Worm (Caenorhabditis elegans) whole organism, L1 larva: ENCODE measurements around the gene sri-60.
"Not testable (repeated sequence)": the region's sequence is repeated elsewhere in the genome, so short reads cannot be mapped to it uniquely, and the experiment has no call there.

ENCODE experiments used
- C04F5.9 ChIP-seq: sonication (generic microtip); optimal IDR thresholded peaks from 2 replicates; lab custom pipeline; 2016; ENCODE audit warnings: missing genetic modification characterization, missing compliant biosample characterization
- C16A3.4 ChIP-seq: fragments of 150-350 bp; optimal IDR thresholded peaks from 2 replicates; lab custom pipeline; 2014; ENCODE audit warnings: missing biosample characterization, missing genetic modification characterization
- C34B4.2 ChIP-seq: sonication (generic microtip); optimal IDR thresholded peaks from 2 replicates; lab custom pipeline; 2017; ENCODE audit warnings: mild to moderate bottlenecking, missing genetic modification characterization, missing compliant biosample characterization
- Y116A8C.19 ChIP-seq: sonication (generic microtip); optimal IDR thresholded peaks from 2 replicates; lab custom pipeline; 2016; ENCODE audit warnings: missing compliant biosample characterization, missing genetic modification characterization, borderline replicate concordance
- aly-2 ChIP-seq: fragments of 150-350 bp; optimal IDR thresholded peaks from 2 replicates; lab custom pipeline; 2014; ENCODE audit warnings: missing biosample characterization, missing genetic modification characterization
- efl-3 ChIP-seq: fragments of 200-800 bp; sonication (Bioruptor generic); optimal IDR thresholded peaks from 2 replicates; lab custom pipeline; 2018; ENCODE audit warnings: mild to moderate bottlenecking, missing genetic modification characterization, missing compliant biosample characterization
- elt-2 ChIP-seq: sonication (generic microtip); optimal IDR thresholded peaks from 2 replicates; lab custom pipeline; 2016; ENCODE audit warnings: missing genetic modification characterization, mild to moderate bottlenecking, inconsistent platforms, missing compliant biosample characterization, missing genetic modification reagents
- fkh-10 ChIP-seq: sonication (generic microtip); optimal IDR thresholded peaks from 2 replicates; lab custom pipeline; 2017; ENCODE audit warnings: missing biosample characterization, missing genetic modification reagents, missing genetic modification characterization
- fkh-8 ChIP-seq: sonication (generic microtip); optimal IDR thresholded peaks from 2 replicates; lab custom pipeline; 2016; ENCODE audit warnings: mild to moderate bottlenecking, missing genetic modification characterization, missing compliant biosample characterization
- fos-1 ChIP-seq: fragments of 150-350 bp; optimal IDR thresholded peaks from 2 replicates; lab custom pipeline; 2014; ENCODE audit warnings: missing biosample characterization, missing genetic modification characterization
- grh-1 ChIP-seq: fragments of 200-800 bp; sonication (Bioruptor generic); IDR thresholded peaks from 2 replicates; pipeline ENCODE4 v1.3.6; 2022; ENCODE audit warnings: missing genetic modification reagents, missing genetic modification characterization, missing compliant biosample characterization
- hlh-17 ChIP-seq: fragments of 200-800 bp; sonication (Bioruptor generic); optimal IDR thresholded peaks from 2 replicates; lab custom pipeline; 2018; ENCODE audit warnings: missing genetic modification characterization, mild to moderate bottlenecking, missing compliant biosample characterization, moderate library complexity, borderline replicate concordance
- hlh-4 ChIP-seq: sonication (generic microtip); optimal IDR thresholded peaks from 2 replicates; lab custom pipeline; 2016; ENCODE audit warnings: mild to moderate bottlenecking, missing genetic modification characterization, missing compliant biosample characterization
- hpl-2 ChIP-seq: fragments of 150-350 bp; optimal IDR thresholded peaks from 2 replicates; lab custom pipeline; 2014; ENCODE audit warnings: missing biosample characterization, missing genetic modification reagents, missing genetic modification characterization
- irx-1 ChIP-seq: sonication (generic microtip); optimal IDR thresholded peaks from 2 replicates; lab custom pipeline; 2016; ENCODE audit warnings: missing genetic modification characterization, missing compliant biosample characterization
- isw-1 ChIP-seq: fragments of 200-800 bp; sonication (Bioruptor generic); IDR thresholded peaks from 2 replicates; pipeline ENCODE4 v1.3.6; 2022; ENCODE audit warnings: missing genetic modification characterization, missing compliant biosample characterization
- lin-14 ChIP-seq: fragments of 200-800 bp; sonication (Bioruptor generic); optimal IDR thresholded peaks from 2 replicates; lab custom pipeline; 2018; ENCODE audit warnings: mild to moderate bottlenecking, missing genetic modification characterization, moderate library complexity, missing compliant biosample characterization
- lin-35 ChIP-seq, 2 experiments: fragments of 150-350 bp; optimal IDR thresholded peaks; 2 replicates each; lab custom pipeline; 2014; ENCODE audit warnings: missing biosample characterization in 2 of 2, missing genetic modification characterization in 2 of 2, missing genetic modification reagents in 2 of 2
- lsy-2 ChIP-seq, 2 experiments: fragments of 150-350 bp; optimal IDR thresholded peaks; 2 replicates each; lab custom pipeline; 2014; ENCODE audit warnings: missing biosample characterization in 2 of 2, missing genetic modification characterization in 2 of 2
- mab-9 ChIP-seq: fragments of 200-800 bp; sonication (Bioruptor generic); IDR thresholded peaks from 2 replicates; pipeline ENCODE4 v1.3.6; 2022; ENCODE audit warnings: missing genetic modification reagents, missing genetic modification characterization, missing compliant biosample characterization
- nhr-20 ChIP-seq: sonication (generic microtip); optimal IDR thresholded peaks from 2 replicates; lab custom pipeline; 2016; ENCODE audit warnings: mild to moderate bottlenecking, missing genetic modification characterization, missing compliant biosample characterization
- nhr-28 ChIP-seq: fragments of 150-350 bp; optimal IDR thresholded peaks from 2 replicates; lab custom pipeline; 2014; ENCODE audit warnings: missing biosample characterization, missing genetic modification characterization
- nhr-47 ChIP-seq: sonication (generic microtip); optimal IDR thresholded peaks from 2 replicates; lab custom pipeline; 2016; ENCODE audit warnings: mild to moderate bottlenecking, missing genetic modification characterization, moderate library complexity, missing compliant biosample characterization
- nhr-77 ChIP-seq: fragments of 150-350 bp; optimal IDR thresholded peaks from 2 replicates; lab custom pipeline; 2014; ENCODE audit warnings: missing biosample characterization, missing genetic modification characterization
- pqm-1 ChIP-seq: sonication (generic microtip); optimal IDR thresholded peaks from 3 replicates; lab custom pipeline; 2017; ENCODE audit warnings: missing biosample characterization, missing genetic modification characterization
- snu-23 ChIP-seq: sonication (generic microtip); optimal IDR thresholded peaks from 2 replicates; lab custom pipeline; 2016; ENCODE audit warnings: missing genetic modification characterization, missing compliant biosample characterization
- tbx-2 ChIP-seq: sonication (generic microtip); optimal IDR thresholded peaks from 2 replicates; lab custom pipeline; 2016; ENCODE audit warnings: missing genetic modification characterization, missing compliant biosample characterization
- tlp-1 ChIP-seq: fragments of 150-350 bp; optimal IDR thresholded peaks from 2 replicates; lab custom pipeline; 2014; ENCODE audit warnings: missing biosample characterization, missing genetic modification characterization
- vab-15 ChIP-seq: sonication (generic microtip); optimal IDR thresholded peaks from 2 replicates; lab custom pipeline; 2017; ENCODE audit warnings: missing genotype, mild to moderate bottlenecking, missing genetic modification characterization, missing compliant biosample characterization
- zip-4 ChIP-seq: fragments of 200-800 bp; sonication (Bioruptor generic); optimal IDR thresholded peaks from 2 replicates; lab custom pipeline; 2018; ENCODE audit warnings: mild to moderate bottlenecking, missing genetic modification characterization, moderate library complexity, missing compliant biosample characterization
- ztf-4 ChIP-seq: fragments of 150-350 bp; optimal IDR thresholded peaks from 2 replicates; lab custom pipeline; 2014; ENCODE audit warnings: missing biosample characterization, missing genetic modification characterization

sri-60 gene

DNA sequence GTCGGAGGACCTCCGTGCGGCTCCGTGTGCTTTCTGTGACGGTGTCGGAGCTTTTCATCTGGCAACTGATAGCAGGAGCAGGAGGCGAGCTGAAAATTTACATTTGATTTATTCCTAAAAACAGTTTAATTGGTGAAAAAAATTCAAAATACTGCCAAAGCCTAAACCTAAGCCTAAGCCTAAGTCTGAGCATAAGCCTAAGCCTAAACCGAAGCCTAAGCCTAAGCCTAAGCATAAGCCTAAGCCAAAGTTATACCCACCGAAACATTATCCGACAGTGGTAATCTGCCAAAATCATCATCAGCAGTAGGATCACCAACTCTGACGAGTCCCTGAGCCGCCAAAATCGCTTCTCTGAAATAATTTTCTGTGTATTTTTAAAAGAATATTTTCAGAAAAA lies 17.9 kb downstream of the sri-60 start:
- TF ChIP-seq C04F5.9 (tag; lab: Kevin White, UChicago) = no peak
- TF ChIP-seq ztf-4 = no peak
- no peak for TF ChIP-seq irx-1
- no peak for TF ChIP-seq fos-1 (tag; lab: Kevin White, UChicago)
- TF ChIP-seq mab-9 (GFP tag; lab: Robert Waterston, UW) = no peak
- TF ChIP-seq Y116A8C.19 (tag; lab: Kevin White, UChicago) = no peak
- no peak for TF ChIP-seq efl-3 (GFP tag; lab: Kevin White, UChicago)
- no peak for TF ChIP-seq C34B4.2 (tag; lab: Kevin White, UChicago)
- no peak for TF ChIP-seq aly-2
- TF ChIP-seq nhr-77 (tag; lab: Kevin White, UChicago) = no peak
- no peak for TF ChIP-seq hpl-2
- no peak for TF ChIP-seq zip-4 (GFP tag; lab: Kevin White, UChicago)
- no peak for TF ChIP-seq hlh-17
- TF ChIP-seq vab-15 (tag; lab: Kevin White, UChicago) = no peak

DNA sequence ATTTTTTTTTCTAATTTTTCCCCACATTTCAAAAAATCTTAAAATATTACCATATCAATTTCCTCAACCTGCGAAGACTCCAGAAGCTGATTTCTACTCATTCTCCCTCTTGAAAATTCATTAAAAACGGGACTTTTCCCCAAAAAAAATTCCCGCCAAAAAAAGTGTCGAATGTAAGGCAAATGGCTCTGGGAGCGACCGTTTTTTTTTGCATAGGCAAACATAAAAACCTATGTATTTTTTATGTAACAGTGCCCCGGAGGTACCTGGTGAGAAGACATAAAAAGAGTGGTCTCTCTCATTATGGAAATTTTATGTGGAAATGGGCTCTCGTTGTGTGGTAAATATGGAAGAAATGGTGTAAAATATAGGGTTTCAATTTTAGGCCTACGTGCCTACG lies 18.4 kb downstream of the sri-60 start, which contains the start of gene ceh-87:
Gene ceh-87 (minus strand): TSS at position 101 of the 400 bp plus-strand sequence.
- TF ChIP-seq lin-35 (GFP tag; optimal IDR thresholded peaks at IDR 0.05; lab: Kevin White, UChicago) (no peak), tbx-2 (tag; lab: Kevin White, UChicago) (no peak), fkh-10 (GFP tag; lab: Kevin White, UChicago) (no peak), nhr-28 (tag; lab: Kevin White, UChicago) (no peak)
- TF ChIP-seq, all 84 proteins: peak for 0

ce11 chrII:2681118-2681517 lies 21.5 kb downstream of the sri-60 start, which contains the start of gene F34D6.1:
Gene F34D6.1, minus strand, starts transcription at chrII:2681218.
- no peak for TF ChIP-seq C16A3.4 (tag; lab: Kevin White, UChicago)
- no peak for TF ChIP-seq isw-1 (GFP tag; lab: Robert Waterston, UW)
- no peak for TF ChIP-seq fkh-8 (tag; lab: Kevin White, UChicago)

ce11 chrII:2677534-2678168 lies 25.0 kb downstream of the sri-60 start, which contains the start of gene F22E5.17:
Gene F22E5.17, plus strand, starts transcription at chrII:2678041.
- TF ChIP-seq elt-2 (tag; lab: Kevin White, UChicago) (peak; percentile 93), lsy-2 (tag; optimal IDR thresholded peaks at IDR 0.05; lab: Kevin White, UChicago) (no peak), pqm-1 (tag; lab: Kevin White, UChicago) (peak; percentile 69), lin-35 (GFP tag; optimal IDR thresholded peaks at IDR 0.05; lab: Kevin White, UChicago) (peak in 1 of 2 experiments; percentile 10), lin-14 (GFP tag; lab: Kevin White, UChicago) (no peak), tlp-1 (tag; lab: Kevin White, UChicago) (peak; percentile 76), grh-1 (GFP tag; lab: Robert Waterston, UW) (no peak)

DNA sequence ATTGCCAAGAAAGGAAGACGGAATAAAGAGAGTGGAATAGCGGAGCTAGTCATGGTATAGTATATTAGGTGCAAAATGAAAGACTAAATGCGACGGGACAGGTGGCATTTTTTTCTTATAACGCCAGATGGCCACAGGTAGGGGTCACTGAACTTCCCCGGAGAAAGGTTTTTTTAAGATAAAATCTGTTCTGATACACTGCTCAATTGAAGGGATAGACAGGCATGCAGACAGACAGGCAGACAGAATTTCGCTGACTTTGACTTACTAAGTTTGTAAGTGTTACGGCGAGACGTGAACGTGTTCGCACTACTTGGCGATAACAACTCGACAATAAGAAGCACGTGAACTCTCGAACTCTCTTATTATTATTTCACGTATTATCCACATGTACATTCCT lies 29.1 kb downstream of the sri-60 start, which contains the start of the genes F22E5.20 and F22E5.1:
Gene F22E5.20 (minus strand): TSS at position 101 of the 400 bp plus-strand sequence.
Gene F22E5.1 (plus strand): TSS at position 242 of the 400 bp plus-strand sequence.
- not testable (repeated sequence) for TF ChIP-seq fos-1, hlh-4, nhr-20 (tag; lab: Kevin White, UChicago)
- TF ChIP-seq, all 84 proteins: peak for 0; not testable (repeated sequence) for 84

ce11 chrII:2672320-2672719 lies 30.3 kb downstream of the sri-60 start, which contains the start of gene sri-57:
Gene sri-57, minus strand, starts transcription at chrII:2672420.
- TF ChIP-seq nhr-47 (tag; lab: Kevin White, UChicago); nhr-77 (tag; lab: Kevin White, UChicago); snu-23 (GFP tag; lab: Kevin White, UChicago): not testable (repeated sequence)
